Worm (Caenorhabditis elegans) whole organism, late embryonic: ENCODE data around the gene tba-9.

ENCODE experiments used
- K09A11.1 ChIP-seq: sonication (generic microtip); optimal IDR thresholded peaks from 2 replicates; lab custom pipeline; 2017; ENCODE audit warnings: antibody characterized with exemption, mild to moderate bottlenecking, missing genetic modification characterization, missing compliant biosample characterization; ENCODE audit not compliant: insufficient read depth
- ama-1 ChIP-seq: fragments of 150-350 bp; optimal IDR thresholded peaks from 2 replicates; lab custom pipeline; 2014
- ceh-14 ChIP-seq: sonication (generic microtip); optimal IDR thresholded peaks from 2 replicates; lab custom pipeline; 2016; ENCODE audit warnings: missing genotype, missing genetic modification characterization, missing compliant biosample characterization
- ceh-18 ChIP-seq: sonication (generic microtip); optimal IDR thresholded peaks from 2 replicates; lab custom pipeline; 2016; ENCODE audit warnings: missing genetic modification characterization, missing compliant biosample characterization
- ceh-22 ChIP-seq: sonication (generic microtip); optimal IDR thresholded peaks from 2 replicates; lab custom pipeline; 2017; ENCODE audit warnings: missing biosample characterization, missing genetic modification characterization
- ceh-45 ChIP-seq: fragments of 200-800 bp; sonication (Bioruptor generic); IDR thresholded peaks from 2 replicates; pipeline ENCODE4 v1.3.6; 2022; ENCODE audit warnings: missing genetic modification reagents, missing genetic modification characterization, missing compliant biosample characterization
- ceh-6 ChIP-seq: fragments of 200-800 bp; sonication (Bioruptor generic); optimal IDR thresholded peaks from 2 replicates; lab custom pipeline; 2018; ENCODE audit warnings: mild to moderate bottlenecking, missing genetic modification characterization, missing compliant biosample characterization
- elt-2 ChIP-seq: sonication (generic microtip); optimal IDR thresholded peaks from 2 replicates; lab custom pipeline; 2016; ENCODE audit warnings: missing genetic modification reagents, missing genetic modification characterization, missing compliant biosample characterization
- hlh-6 ChIP-seq: sonication (generic microtip); optimal IDR thresholded peaks from 2 replicates; lab custom pipeline; 2016; ENCODE audit warnings: missing genotype, missing genetic modification characterization, missing compliant biosample characterization
- lin-11 ChIP-seq: fragments of 200-800 bp; sonication (Bioruptor generic); optimal IDR thresholded peaks from 2 replicates; lab custom pipeline; 2018; ENCODE audit warnings: mild to moderate bottlenecking, missing genetic modification characterization, missing compliant biosample characterization
- nfya-1 ChIP-seq: sonication (generic microtip); optimal IDR thresholded peaks from 2 replicates; lab custom pipeline; 2017; ENCODE audit warnings: missing genetic modification characterization, mild to moderate bottlenecking, missing compliant biosample characterization, antibody characterized with exemption, moderate library complexity
- npax-4 ChIP-seq: sonication (generic microtip); optimal IDR thresholded peaks from 2 replicates; lab custom pipeline; 2016; ENCODE audit warnings: missing genetic modification characterization, missing compliant biosample characterization
- pag-3 ChIP-seq: sonication (generic microtip); optimal IDR thresholded peaks from 2 replicates; lab custom pipeline; 2016; ENCODE audit warnings: missing compliant biosample characterization, missing genetic modification characterization, borderline replicate concordance
- pha-4 ChIP-seq: fragments of 150-350 bp; optimal IDR thresholded peaks from 2 replicates; lab custom pipeline; 2018; ENCODE audit warnings: missing biosample characterization, missing genetic modification reagents, missing genetic modification characterization

DNA sequence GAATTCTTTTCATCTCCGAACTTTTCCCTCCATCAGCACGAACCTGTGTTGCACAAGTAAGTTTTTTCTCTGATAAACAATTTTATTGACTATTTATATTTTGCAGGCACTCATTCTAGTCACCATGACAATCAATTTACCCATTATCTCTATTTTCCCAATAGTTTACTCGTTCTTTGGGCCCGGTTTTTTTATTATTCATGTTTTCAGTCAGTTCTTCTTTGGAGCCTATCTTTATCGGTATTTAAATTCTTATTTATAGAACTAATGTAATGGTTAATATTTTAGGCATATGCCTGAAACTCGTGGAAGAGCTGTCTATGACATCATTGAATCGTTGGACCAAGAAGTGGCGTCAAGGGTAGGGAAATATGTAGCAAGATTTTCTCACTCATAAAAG lies 32.4 kb downstream of the tba-9 start:
- TF ChIP-seq ceh-14 (tag; lab: Kevin White, UChicago) (no peak), ceh-18 (tag; lab: Kevin White, UChicago) (no peak), pag-3 (no peak), ceh-6 (no peak), npax-4 (tag; lab: Kevin White, UChicago) (no peak), ceh-45 (no peak), nfya-1 (tag; lab: Kevin White, UChicago) (no peak), hlh-6 (no peak), lin-11 (tag; lab: Kevin White, UChicago) (no peak), pha-4 (tag; lab: Kevin White, UChicago) (no peak), ceh-22 (tag; lab: Kevin White, UChicago) (no peak), ama-1 (lab: Kevin White, UChicago) (no peak), K09A11.1 (tag; lab: Kevin White, UChicago) (no peak), elt-2 (tag; lab: Kevin White, UChicago) (no peak)
